Fruit fly (Drosophila melanogaster) whole organism, embryonic: ENCODE measurements around the gene Ypel.

Source experiments
- Atf3 ChIP-seq: fragments of 200-800 bp; sonication (Bioruptor generic); optimal IDR thresholded peaks from 3 replicates; lab custom pipeline; 2016; ENCODE audit warnings: missing biosample characterization, missing genetic modification characterization
- CG10366 ChIP-seq: fragments of 200-800 bp; sonication (Bioruptor generic); IDR thresholded peaks from 2 replicates; pipeline ENCODE4 v1.3.6; 2022; ENCODE audit warnings: missing biosample characterization, missing genetic modification characterization
- CG10431 ChIP-seq: fragments of 200-800 bp; sonication (Bioruptor generic); optimal IDR thresholded peaks from 3 replicates; lab custom pipeline; 2018; ENCODE audit warnings: missing biosample characterization, mild to moderate bottlenecking, missing genetic modification characterization
- CG12299 ChIP-seq: fragments of 200-800 bp; sonication (Bioruptor generic); optimal IDR thresholded peaks from 2 replicates; lab custom pipeline; 2018; ENCODE audit warnings: missing biosample characterization, mild to moderate bottlenecking, missing genetic modification characterization
- CG13287 ChIP-seq: fragments of 200-800 bp; sonication (Bioruptor generic); IDR thresholded peaks from 2 replicates; pipeline ENCODE4 v1.3.6; 2022; ENCODE audit warnings: missing biosample characterization, missing genetic modification characterization; ENCODE audit not compliant: partially characterized antibody
- CG15269 ChIP-seq: fragments of 200-800 bp; sonication (Bioruptor generic); optimal IDR thresholded peaks from 2 replicates; lab custom pipeline; 2018; ENCODE audit warnings: missing biosample characterization, mild to moderate bottlenecking, missing genetic modification characterization, moderate library complexity
- CG1792 ChIP-seq: fragments of 200-800 bp; sonication (Bioruptor generic); optimal IDR thresholded peaks from 2 replicates; lab custom pipeline; 2016; ENCODE audit warnings: missing biosample characterization, missing genetic modification characterization
- CG2712 ChIP-seq: fragments of 200-800 bp; optimal IDR thresholded peaks from 3 replicates; lab custom pipeline; 2019; ENCODE audit warnings: missing biosample characterization, mild to moderate bottlenecking, missing genetic modification characterization, moderate library complexity
- CG3163 ChIP-seq: fragments of 200-800 bp; sonication (Bioruptor generic); optimal IDR thresholded peaks from 3 replicates; lab custom pipeline; 2016; ENCODE audit warnings: missing biosample characterization, missing genetic modification characterization
- CG3726 ChIP-seq: fragments of 200-800 bp; sonication (Bioruptor generic); IDR thresholded peaks from 3 replicates; pipeline ENCODE4, ENCODE4 v1.3.6; 2022; ENCODE audit warnings: missing biosample characterization, missing genetic modification characterization
- CG3995 ChIP-seq: fragments of 200-800 bp; sonication (Bioruptor generic); optimal IDR thresholded peaks from 3 replicates; lab custom pipeline; 2016; ENCODE audit warnings: missing biosample characterization, missing genetic modification characterization
- CG4404 ChIP-seq: fragments of 200-800 bp; sonication (Bioruptor generic); IDR thresholded peaks from 2 replicates; pipeline ENCODE4 v1.3.6; 2022; ENCODE audit warnings: missing biosample characterization, missing genetic modification characterization
- CG5180 ChIP-seq: fragments of 200-800 bp; sonication (Bioruptor generic); optimal IDR thresholded peaks from 3 replicates; lab custom pipeline; 2017; ENCODE audit warnings: missing biosample characterization, missing genetic modification characterization, mild to moderate bottlenecking, moderate library complexity, missing genetic modification reagents
- CG6813 ChIP-seq: fragments of 200-800 bp; sonication (Bioruptor generic); optimal IDR thresholded peaks from 2 replicates; lab custom pipeline; 2017; ENCODE audit warnings: missing biosample characterization, missing genetic modification characterization, mild to moderate bottlenecking, moderate library complexity, missing genetic modification reagents
- CG7928 ChIP-seq: fragments of 200-800 bp; sonication (Bioruptor generic); optimal IDR thresholded peaks from 2 replicates; lab custom pipeline; 2017; ENCODE audit warnings: missing biosample characterization, mild to moderate bottlenecking, missing genetic modification characterization
- CG8359 ChIP-seq: fragments of 200-800 bp; sonication (Bioruptor generic); optimal IDR thresholded peaks from 2 replicates; lab custom pipeline; 2017; ENCODE audit warnings: missing biosample characterization, mild to moderate bottlenecking, missing genetic modification characterization, borderline replicate concordance
- CG8388 ChIP-seq: fragments of 200-800 bp; sonication (Bioruptor generic); optimal IDR thresholded peaks from 2 replicates; lab custom pipeline; 2019; ENCODE audit warnings: missing biosample characterization, mild to moderate bottlenecking, missing genetic modification characterization, moderate library complexity
- CG8924 ChIP-seq: fragments of 200-800 bp; optimal IDR thresholded peaks from 3 replicates; lab custom pipeline; 2019; ENCODE audit warnings: missing biosample characterization, mild to moderate bottlenecking, missing genetic modification characterization, moderate library complexity
- CG9609 ChIP-seq: fragments of 200-800 bp; sonication (Bioruptor generic); optimal IDR thresholded peaks from 3 replicates; lab custom pipeline; 2016; ENCODE audit warnings: missing biosample characterization, missing genetic modification characterization
- D19A ChIP-seq: fragments of 200-800 bp; optimal IDR thresholded peaks from 3 replicates; lab custom pipeline; 2019; ENCODE audit warnings: missing biosample characterization, mild to moderate bottlenecking, missing genetic modification characterization, moderate library complexity
- Dip3 ChIP-seq: fragments of 200-800 bp; sonication (Bioruptor generic); optimal IDR thresholded peaks from 3 replicates; lab custom pipeline; 2016; ENCODE audit warnings: missing biosample characterization, missing genetic modification characterization
- Fer1 ChIP-seq: fragments of 200-800 bp; sonication (Bioruptor generic); optimal IDR thresholded peaks from 2 replicates; lab custom pipeline; 2017; ENCODE audit warnings: missing biosample characterization, mild to moderate bottlenecking, missing genetic modification characterization
- Gug ChIP-seq: fragments of 200-800 bp; sonication (Bioruptor generic); IDR thresholded peaks from 4 replicates; pipeline ENCODE4 v1.3.6; 2022; ENCODE audit warnings: missing biosample characterization, missing genetic modification characterization
- H15 ChIP-seq: fragments of 200-800 bp; sonication (Bioruptor generic); IDR thresholded peaks from 3 replicates; pipeline ENCODE4 v1.3.6; 2022; ENCODE audit warnings: missing biosample characterization, missing genetic modification characterization
- Hand ChIP-seq: fragments of 200-800 bp; sonication (Bioruptor generic); optimal IDR thresholded peaks from 2 replicates; lab custom pipeline; 2017; ENCODE audit warnings: mild to moderate bottlenecking, missing biosample characterization, missing genetic modification reagents, missing genetic modification characterization
- Hr3 ChIP-seq: fragments of 200-800 bp; sonication (Bioruptor generic); optimal IDR thresholded peaks from 3 replicates; lab custom pipeline; 2016; ENCODE audit warnings: missing biosample characterization, missing genetic modification characterization
- Ravus ChIP-seq: fragments of 200-800 bp; sonication (Bioruptor generic); IDR thresholded peaks from 2 replicates; pipeline ENCODE4 v1.3.6; 2022; ENCODE audit warnings: missing biosample characterization, missing genetic modification characterization
- Side ChIP-seq: fragments of 200-800 bp; sonication (Bioruptor generic); optimal IDR thresholded peaks from 2 replicates; lab custom pipeline; 2016; ENCODE audit warnings: missing biosample characterization, missing genetic modification characterization
- Spps ChIP-seq: fragments of 200-800 bp; sonication (Bioruptor generic); optimal IDR thresholded peaks from 2 replicates; lab custom pipeline; 2018; ENCODE audit warnings: missing biosample characterization, mild to moderate bottlenecking, missing genetic modification characterization
- Stat92E ChIP-seq, 3 experiments: fragments of >200 bp in 2 of 3; fragments of 200-800 bp in 1 of 3; sonication (Bioruptor generic) in 1 of 3; optimal IDR thresholded peaks; 2 replicates each; lab custom pipeline; 2017 to 2019; ENCODE audit warnings: missing biosample characterization in 3 of 3, missing genetic modification characterization in 3 of 3, mild to moderate bottlenecking in 1 of 3, moderate library complexity in 1 of 3
- Taf1 ChIP-seq: fragments of 200-800 bp; sonication (Bioruptor generic); IDR thresholded peaks from 2 replicates; pipeline ENCODE4 v1.3.6; 2022; ENCODE audit warnings: missing biosample characterization, missing genetic modification characterization
- al ChIP-seq: fragments of 200-800 bp; sonication (Bioruptor generic); IDR thresholded peaks from 2 replicates; pipeline ENCODE4 v1.3.6; 2022; ENCODE audit warnings: missing biosample characterization, missing genetic modification characterization
- aop ChIP-seq: fragments of 200-800 bp; sonication (Bioruptor generic); IDR thresholded peaks from 2 replicates; pipeline ENCODE4 v1.3.6; 2022; ENCODE audit warnings: missing biosample characterization, missing genetic modification characterization
- bbx ChIP-seq: fragments of 200-800 bp; sonication (Bioruptor generic); IDR thresholded peaks from 2 replicates; pipeline ENCODE4 v1.3.6; 2022; ENCODE audit warnings: missing biosample characterization, missing genetic modification characterization; ENCODE audit not compliant: partially characterized antibody
- bcd ChIP-seq: fragments of 200-800 bp; sonication (Bioruptor generic); optimal IDR thresholded peaks from 2 replicates; lab custom pipeline; 2017; ENCODE audit warnings: missing biosample characterization, mild to moderate bottlenecking, missing genetic modification characterization
- caup ChIP-seq: fragments of 200-800 bp; sonication (Bioruptor generic); optimal IDR thresholded peaks from 3 replicates; lab custom pipeline; 2017; ENCODE audit warnings: missing biosample characterization, mild to moderate bottlenecking, missing genetic modification characterization, moderate library complexity; ENCODE audit not compliant: severe bottlenecking
- cwo ChIP-seq: fragments of 200-800 bp; sonication (Bioruptor generic); optimal IDR thresholded peaks from 3 replicates; lab custom pipeline; 2017; ENCODE audit warnings: missing biosample characterization, missing genetic modification characterization, mild to moderate bottlenecking, moderate library complexity, missing genetic modification reagents
- dysf ChIP-seq: fragments of 200-800 bp; sonication (Bioruptor generic); IDR thresholded peaks from 3 replicates; pipeline ENCODE4 v1.3.6; 2022; ENCODE audit warnings: missing biosample characterization, missing genetic modification characterization
- ftz-f1 ChIP-seq: fragments of 200-800 bp; sonication (Bioruptor generic); optimal IDR thresholded peaks from 2 replicates; lab custom pipeline; 2016; ENCODE audit warnings: missing biosample characterization, missing genetic modification characterization
- ham ChIP-seq: fragments of 200-800 bp; sonication (Bioruptor generic); IDR thresholded peaks from 2 replicates; pipeline ENCODE4 v1.3.6; 2022; ENCODE audit warnings: missing biosample characterization, missing genetic modification characterization
- hbn ChIP-seq: fragments of 200-800 bp; sonication (Bioruptor generic); IDR thresholded peaks from 2 replicates; pipeline ENCODE4 v1.3.6; 2022; ENCODE audit warnings: missing biosample characterization, missing genetic modification characterization; ENCODE audit not compliant: partially characterized antibody
- ind ChIP-seq: fragments of 200-800 bp; sonication (Bioruptor generic); optimal IDR thresholded peaks from 3 replicates; lab custom pipeline; 2016; ENCODE audit warnings: missing biosample characterization, missing genetic modification characterization
- lmd ChIP-seq: fragments of 200-800 bp; sonication (Bioruptor generic); IDR thresholded peaks from 2 replicates; pipeline ENCODE4 v1.3.6; 2022; ENCODE audit warnings: missing biosample characterization, missing genetic modification characterization
- pfk ChIP-seq: fragments of 200-800 bp; sonication (Bioruptor generic); optimal IDR thresholded peaks from 2 replicates; lab custom pipeline; 2018; ENCODE audit warnings: missing biosample characterization, mild to moderate bottlenecking, missing genetic modification characterization, moderate library complexity
- psq ChIP-seq: fragments of 200-800 bp; sonication (Bioruptor generic); optimal IDR thresholded peaks from 2 replicates; lab custom pipeline; 2017; ENCODE audit warnings: missing biosample characterization, missing genetic modification characterization
- ranshi ChIP-seq: fragments of 200-800 bp; sonication (Bioruptor generic); IDR thresholded peaks from 2 replicates; pipeline ENCODE4 v1.3.6; 2022; ENCODE audit warnings: missing biosample characterization, missing genetic modification characterization
- row ChIP-seq: fragments of 200-800 bp; sonication (Bioruptor generic); IDR thresholded peaks from 3 replicates; pipeline ENCODE4 v1.3.6; 2022; ENCODE audit warnings: missing biosample characterization, missing genetic modification characterization
- run ChIP-seq: fragments of 200-800 bp; sonication (Bioruptor generic); optimal IDR thresholded peaks from 3 replicates; lab custom pipeline; 2018; ENCODE audit warnings: missing biosample characterization, mild to moderate bottlenecking, missing genetic modification characterization
- slbo ChIP-seq: fragments of 200-800 bp; sonication (Bioruptor generic); IDR thresholded peaks from 2 replicates; pipeline ENCODE4 v1.3.6; 2022; ENCODE audit warnings: missing biosample characterization, missing genetic modification characterization
- so ChIP-seq: fragments of 200-800 bp; sonication (Bioruptor generic); IDR thresholded peaks from 3 replicates; pipeline ENCODE4 v1.3.6; 2022; ENCODE audit warnings: missing biosample characterization, missing genetic modification characterization
- ssp ChIP-seq: fragments of 200-800 bp; sonication (Bioruptor generic); IDR thresholded peaks from 2 replicates; pipeline ENCODE4 v1.3.6; 2022; ENCODE audit warnings: missing biosample characterization, missing genetic modification characterization
- yki ChIP-seq: fragments of >200 bp; optimal IDR thresholded peaks from 3 replicates; lab custom pipeline; 2018

Gene Ypel

dm6 chrX:10252745-10253144 is 40.6 kb upstream of the Ypel start (continued):
- TF ChIP-seq CG8359 (GFP tag; lab: Kevin White, UChicago) (no peak), Side (no peak), Hr3 (no peak), bbx (no peak), al (no peak), Dip3 (GFP tag; lab: Kevin White, UChicago) (no peak), Spps (tag; lab: Kevin White, UChicago) (no peak), CG3163 (GFP tag; lab: Kevin White, UChicago) (no peak), CG8924 (no peak), ind (GFP tag; lab: Kevin White, UChicago) (no peak), Hand (GFP tag; lab: Kevin White, UChicago) (no peak), bcd (GFP tag; lab: Kevin White, UChicago) (no peak)

dm6 chrX:10250659-10251058 is 38.5 kb upstream of the Ypel start:
- TF ChIP-seq CG2712 (tag; lab: Kevin White, UChicago) (no peak), ham (GFP tag; lab: Robert Waterston, UW) (no peak), CG5180 (GFP tag; lab: Kevin White, UChicago) (no peak), lmd (no peak), aop (GFP tag; lab: Robert Waterston, UW) (no peak), run (tag; lab: Kevin White, UChicago) (no peak), CG3995 (no peak), CG15269 (peak; percentile 33), pfk (GFP tag; lab: Kevin White, UChicago) (no peak), slbo (GFP tag; lab: Robert Waterston, UW) (peak; percentile 59), CG6813 (GFP tag; lab: Kevin White, UChicago) (no peak), Gug (GFP tag; lab: Robert Waterston, UW) (no peak), CG1792 (GFP tag; lab: Kevin White, UChicago) (no peak), dysf (GFP tag; lab: Robert Waterston, UW) (peak; percentile 45; the same call in 2 of the 3 replicates), Taf1 (GFP tag; lab: Robert Waterston, UW) (no peak), D19A (tag; lab: Kevin White, UChicago) (peak; percentile 57), Ravus (GFP tag; lab: Robert Waterston, UW) (no peak), Stat92E (GFP tag; optimal IDR thresholded peaks at IDR 0.05; lab: Kevin White, UChicago) (no peak), hbn (GFP tag; lab: Robert Waterston, UW) (no peak), CG10366 (GFP tag; lab: Robert Waterston, UW) (no peak), row (GFP tag; lab: Robert Waterston, UW) (peak; percentile 59), psq (GFP tag; lab: Kevin White, UChicago) (no peak), cwo (GFP tag; lab: Kevin White, UChicago) (peak; percentile 52), ftz-f1 (GFP tag; lab: Kevin White, UChicago) (no peak), ranshi (GFP tag; lab: Robert Waterston, UW) (no peak), Atf3 (GFP tag; lab: Kevin White, UChicago) (no peak), CG10431 (no peak), CG3726 (GFP tag; lab: Robert Waterston, UW) (no peak), bcd (GFP tag; lab: Kevin White, UChicago) (peak; percentile 22), yki (lab: Kevin White, UChicago) (no peak), CG9609 (no peak), Fer1 (GFP tag; lab: Kevin White, UChicago) (peak; percentile 22), ssp (GFP tag; lab: Robert Waterston, UW) (no peak), CG8388 (GFP tag; lab: Kevin White, UChicago) (no peak), CG7928 (GFP tag; lab: Kevin White, UChicago) (no peak), CG13287 (GFP tag; lab: Robert Waterston, UW) (no peak), caup (peak; percentile 26), CG4404 (GFP tag; lab: Robert Waterston, UW) (no peak), H15 (no peak), so (GFP tag; lab: Robert Waterston, UW) (no peak), CG12299 (tag; lab: Kevin White, UChicago) (no peak)
